Worm (Caenorhabditis elegans) whole organism, L1 larva: ENCODE results near the gene miro-1.

ENCODE experiments used
- ceh-82 ChIP-seq, 3 experiments: fragments of 150-350 bp in 1 of 3; sonication (generic microtip) in 2 of 3; optimal IDR thresholded peaks; 2 replicates each; lab custom pipeline; 2014 to 2017; ENCODE audit warnings: missing biosample characterization in 3 of 3, missing genetic modification characterization in 3 of 3
- lin-13 ChIP-seq: fragments of 150-350 bp; optimal IDR thresholded peaks from 2 replicates; lab custom pipeline; 2014; ENCODE audit warnings: missing biosample characterization, missing genetic modification reagents, missing genetic modification characterization
- nhr-11 ChIP-seq: fragments of 150-350 bp; optimal IDR thresholded peaks from 2 replicates; lab custom pipeline; 2014; ENCODE audit warnings: missing biosample characterization, missing genetic modification characterization
- nhr-12 ChIP-seq: sonication (generic microtip); optimal IDR thresholded peaks from 2 replicates; lab custom pipeline; 2017; ENCODE audit warnings: missing biosample characterization, missing genetic modification characterization
- nhr-20 ChIP-seq: sonication (generic microtip); optimal IDR thresholded peaks from 2 replicates; lab custom pipeline; 2016; ENCODE audit warnings: mild to moderate bottlenecking, missing genetic modification characterization, missing compliant biosample characterization
- nhr-237 ChIP-seq: fragments of 150-350 bp; optimal IDR thresholded peaks from 2 replicates; lab custom pipeline; 2014; ENCODE audit warnings: missing biosample characterization, missing genetic modification characterization
- nhr-90 ChIP-seq: sonication (generic microtip); optimal IDR thresholded peaks from 2 replicates; lab custom pipeline; 2016; ENCODE audit warnings: mild to moderate bottlenecking, missing genetic modification characterization, missing compliant biosample characterization; ENCODE audit not compliant: poor library complexity
- skn-1 ChIP-seq: fragments of 150-350 bp; optimal IDR thresholded peaks from 2 replicates; lab custom pipeline; 2014; ENCODE audit warnings: missing biosample characterization, missing genetic modification characterization
- sup-37 ChIP-seq: fragments of 200-800 bp; sonication (Bioruptor generic); optimal IDR thresholded peaks from 2 replicates; lab custom pipeline; 2018; ENCODE audit warnings: mild to moderate bottlenecking, missing genetic modification characterization, missing compliant biosample characterization
- tbx-2 ChIP-seq: sonication (generic microtip); optimal IDR thresholded peaks from 2 replicates; lab custom pipeline; 2016; ENCODE audit warnings: missing genetic modification characterization, missing compliant biosample characterization
- zip-4 ChIP-seq: fragments of 200-800 bp; sonication (Bioruptor generic); optimal IDR thresholded peaks from 2 replicates; lab custom pipeline; 2018; ENCODE audit warnings: mild to moderate bottlenecking, missing genetic modification characterization, moderate library complexity, missing compliant biosample characterization
- ztf-11 ChIP-seq, 2 experiments: sonication (generic microtip); optimal IDR thresholded peaks; 2 replicates each; lab custom pipeline; 2016 to 2017; ENCODE audit warnings: missing genetic modification characterization in 2 of 2, missing biosample characterization in 1 of 2, missing compliant biosample characterization in 1 of 2
- ztf-4 ChIP-seq: fragments of 150-350 bp; optimal IDR thresholded peaks from 2 replicates; lab custom pipeline; 2014; ENCODE audit warnings: missing biosample characterization, missing genetic modification characterization

- TF ChIP-seq ztf-11 (tag; optimal IDR thresholded peaks at IDR 0.05; lab: Kevin White, UChicago) (no peak), nhr-12 (no peak), nhr-90 (tag; lab: Kevin White, UChicago) (no peak), tbx-2 (no peak), nhr-237 (no peak), ztf-4 (tag; lab: Kevin White, UChicago) (no peak), ceh-82 (tag; optimal IDR thresholded peaks at IDR 0.05; lab: Kevin White, UChicago) (no peak), nhr-11 (no peak), skn-1 (tag; lab: Kevin White, UChicago) (no peak), zip-4 (no peak), lin-13 (no peak), sup-37 (GFP tag; lab: Kevin White, UChicago) (no peak), nhr-20 (tag; lab: Kevin White, UChicago) (no peak)
Observed at ce11 chrIV:4737258-4737657, 21.7 kb upstream of the miro-1 start, which contains the start of gene fbxb-78.
